Fruit fly (Drosophila melanogaster) whole organism, embryonic: ENCODE data around the gene eIF2alpha.
A peak's percentile ranks its signal among the peaks of the same experiment; 100 is the strongest.

Experiments
- CG10565 ChIP-seq: fragments of 200-800 bp; sonication (Bioruptor generic); optimal IDR thresholded peaks from 3 replicates; lab custom pipeline; 2016; ENCODE audit warnings: missing biosample characterization, mild to moderate bottlenecking, missing genetic modification characterization
- CG14014 ChIP-seq: fragments of 200-800 bp; sonication (Bioruptor generic); IDR thresholded peaks from 2 replicates; pipeline ENCODE4 v1.3.6; 2022; ENCODE audit warnings: missing biosample characterization, missing genetic modification characterization
- CG15479 ChIP-seq: fragments of 200-800 bp; sonication (Bioruptor generic); optimal IDR thresholded peaks from 3 replicates; lab custom pipeline; 2019; ENCODE audit warnings: missing biosample characterization, mild to moderate bottlenecking, missing genetic modification characterization, moderate library complexity
- CG17912 ChIP-seq: fragments of 200-800 bp; sonication (Bioruptor generic); optimal IDR thresholded peaks from 2 replicates; lab custom pipeline; 2018; ENCODE audit warnings: missing biosample characterization, mild to moderate bottlenecking, missing genetic modification characterization
- CG2116 ChIP-seq: fragments of 200-800 bp; sonication (Bioruptor generic); optimal IDR thresholded peaks from 3 replicates; lab custom pipeline; 2018; ENCODE audit warnings: missing biosample characterization, mild to moderate bottlenecking, missing genetic modification characterization
- CG4820 ChIP-seq: fragments of 200-800 bp; sonication (Bioruptor generic); optimal IDR thresholded peaks from 3 replicates; lab custom pipeline; 2016; ENCODE audit warnings: missing biosample characterization, missing genetic modification characterization
- CG6765 ChIP-seq: fragments of 200-800 bp; sonication (Bioruptor generic); optimal IDR thresholded peaks from 3 replicates; lab custom pipeline; 2017; ENCODE audit warnings: missing biosample characterization, mild to moderate bottlenecking, missing genetic modification characterization
- CG8478 ChIP-seq: fragments of >200 bp; optimal IDR thresholded peaks from 2 replicates; lab custom pipeline; 2018
- CG9876 ChIP-seq: fragments of 200-800 bp; sonication (Bioruptor generic); optimal IDR thresholded peaks from 2 replicates; lab custom pipeline; 2016; ENCODE audit warnings: missing biosample characterization, missing genetic modification characterization
- CG9932 ChIP-seq: fragments of 200-800 bp; sonication (Bioruptor generic); IDR thresholded peaks from 2 replicates; pipeline ENCODE4 v1.3.6; 2022; ENCODE audit warnings: missing biosample characterization, missing genetic modification characterization
- CoRest ChIP-seq: fragments of 200-800 bp; sonication (Bioruptor generic); optimal IDR thresholded peaks from 3 replicates; lab custom pipeline; 2018; ENCODE audit warnings: missing biosample characterization, mild to moderate bottlenecking, missing genetic modification characterization, moderate library complexity
- Dek ChIP-seq: fragments of 200-800 bp; sonication (Bioruptor generic); optimal IDR thresholded peaks from 3 replicates; lab custom pipeline; 2019; ENCODE audit warnings: missing biosample characterization, mild to moderate bottlenecking, missing genetic modification characterization, moderate library complexity
- E2f2 ChIP-seq: fragments of 200-800 bp; sonication (Bioruptor generic); IDR thresholded peaks from 2 replicates; pipeline ENCODE4 v1.3.6; 2022; ENCODE audit warnings: missing biosample characterization, missing genetic modification characterization
- Ets97D ChIP-seq: fragments of 200-800 bp; sonication (Bioruptor generic); optimal IDR thresholded peaks from 3 replicates; lab custom pipeline; 2016; ENCODE audit warnings: missing biosample characterization, missing genetic modification characterization
- H15 ChIP-seq: fragments of 200-800 bp; sonication (Bioruptor generic); IDR thresholded peaks from 3 replicates; pipeline ENCODE4 v1.3.6; 2022; ENCODE audit warnings: missing biosample characterization, missing genetic modification characterization
- HLH54F ChIP-seq: fragments of 200-800 bp; sonication (Bioruptor generic); optimal IDR thresholded peaks from 3 replicates; lab custom pipeline; 2016; ENCODE audit warnings: missing biosample characterization, missing genetic modification characterization
- HLHmδ ChIP-seq: fragments of 200-800 bp; sonication (Bioruptor generic); optimal IDR thresholded peaks from 2 replicates; lab custom pipeline; 2018; ENCODE audit warnings: missing biosample characterization, mild to moderate bottlenecking, missing genetic modification characterization, moderate library complexity
- Hmx ChIP-seq: fragments of 200-800 bp; sonication (Bioruptor generic); optimal IDR thresholded peaks from 2 replicates; lab custom pipeline; 2016; ENCODE audit warnings: missing biosample characterization, missing genetic modification characterization
- Lim3 ChIP-seq: fragments of 200-800 bp; sonication (Bioruptor generic); IDR thresholded peaks from 2 replicates; pipeline ENCODE4 v1.3.6; 2022; ENCODE audit warnings: missing biosample characterization, missing genetic modification characterization
- Mad ChIP-seq: fragments of 200-800 bp; sonication (Bioruptor generic); optimal IDR thresholded peaks from 2 replicates; lab custom pipeline; 2016; ENCODE audit warnings: missing biosample characterization, missing genetic modification characterization
- NK7.1 ChIP-seq: fragments of 200-800 bp; sonication (Bioruptor generic); optimal IDR thresholded peaks from 3 replicates; lab custom pipeline; 2016; ENCODE audit warnings: missing biosample characterization, missing genetic modification characterization
- Rfx ChIP-seq: fragments of 200-800 bp; sonication (Bioruptor generic); IDR thresholded peaks from 2 replicates; pipeline ENCODE4 v1.3.6; 2022; ENCODE audit warnings: missing biosample characterization, missing genetic modification characterization
- Stat92E ChIP-seq, 3 experiments: fragments of >200 bp in 2 of 3; fragments of 200-800 bp in 1 of 3; sonication (Bioruptor generic) in 1 of 3; optimal IDR thresholded peaks; 2 replicates each; lab custom pipeline; 2017 to 2019; ENCODE audit warnings: missing biosample characterization in 3 of 3, missing genetic modification characterization in 3 of 3, mild to moderate bottlenecking in 1 of 3, moderate library complexity in 1 of 3
- amos ChIP-seq: fragments of 200-800 bp; sonication (Bioruptor generic); IDR thresholded peaks from 2 replicates; pipeline ENCODE4 v1.3.6; 2022; ENCODE audit warnings: missing biosample characterization, missing genetic modification characterization; ENCODE audit not compliant: partially characterized antibody
- ap ChIP-seq: fragments of 200-800 bp; sonication (Bioruptor generic); IDR thresholded peaks from 2 replicates; pipeline ENCODE4 v1.3.6; 2022; ENCODE audit warnings: missing biosample characterization, missing genetic modification characterization
- ato ChIP-seq: fragments of 200-800 bp; sonication (Bioruptor generic); IDR thresholded peaks from 2 replicates; pipeline ENCODE4 v1.3.6; 2022; ENCODE audit warnings: missing biosample characterization, missing genetic modification characterization; ENCODE audit not compliant: partially characterized antibody
- bsh ChIP-seq, 2 experiments: fragments of 200-800 bp; sonication (Bioruptor generic); optimal IDR thresholded peaks; 2 replicates each; lab custom pipeline; 2017 to 2018; ENCODE audit warnings: mild to moderate bottlenecking in 2 of 2, missing biosample characterization in 2 of 2, missing genetic modification characterization in 2 of 2, moderate library complexity in 1 of 2
- cg ChIP-seq: fragments of 200-800 bp; sonication (Bioruptor generic); optimal IDR thresholded peaks from 3 replicates; lab custom pipeline; 2019; ENCODE audit warnings: missing biosample characterization, mild to moderate bottlenecking, missing genetic modification characterization, moderate library complexity
- chif ChIP-seq, 2 experiments: fragments of 200-800 bp; sonication (Bioruptor generic); optimal IDR thresholded peaks; 3 replicates each; lab custom pipeline; 2016; ENCODE audit warnings: missing biosample characterization in 2 of 2, missing genetic modification characterization in 2 of 2
- chinmo ChIP-seq: fragments of 200-800 bp; sonication (Bioruptor generic); IDR thresholded peaks from 4 replicates; pipeline ENCODE4 v1.3.6; 2022; ENCODE audit warnings: missing biosample characterization, missing genetic modification characterization; ENCODE audit not compliant: partially characterized antibody
- crol ChIP-seq: fragments of 200-800 bp; sonication (Bioruptor generic); IDR thresholded peaks from 2 replicates; pipeline ENCODE4 v1.3.6; 2022; ENCODE audit warnings: missing biosample characterization, missing genetic modification characterization
- ewg ChIP-seq: fragments of 200-800 bp; sonication (Bioruptor generic); optimal IDR thresholded peaks from 3 replicates; lab custom pipeline; 2017; ENCODE audit warnings: mild to moderate bottlenecking, missing biosample characterization, missing genetic modification reagents, missing genetic modification characterization
- fd96Cb ChIP-seq: fragments of 200-800 bp; sonication (Bioruptor generic); optimal IDR thresholded peaks from 2 replicates; lab custom pipeline; 2018; ENCODE audit warnings: missing biosample characterization, mild to moderate bottlenecking, missing genetic modification characterization, moderate library complexity
- gcm ChIP-seq: fragments of 200-800 bp; sonication (Bioruptor generic); optimal IDR thresholded peaks from 2 replicates; lab custom pipeline; 2019; ENCODE audit warnings: missing biosample characterization, mild to moderate bottlenecking, missing genetic modification characterization, moderate library complexity
- h ChIP-seq: fragments of >200 bp; optimal IDR thresholded peaks from 2 replicates; lab custom pipeline; 2017
- jing ChIP-seq: fragments of 200-800 bp; sonication (Bioruptor generic); optimal IDR thresholded peaks from 2 replicates; lab custom pipeline; 2018; ENCODE audit warnings: missing biosample characterization, mild to moderate bottlenecking, missing genetic modification characterization
- kay ChIP-seq: fragments of 200-800 bp; sonication (Bioruptor generic); optimal IDR thresholded peaks from 2 replicates; lab custom pipeline; 2016; ENCODE audit warnings: missing biosample characterization, missing genetic modification characterization
- mam ChIP-seq: fragments of 200-800 bp; sonication (Bioruptor generic); optimal IDR thresholded peaks from 3 replicates; lab custom pipeline; 2016; ENCODE audit warnings: missing biosample characterization, missing genetic modification characterization
- mirr ChIP-seq: fragments of 200-800 bp; sonication (Bioruptor generic); optimal IDR thresholded peaks from 3 replicates; lab custom pipeline; 2018; ENCODE audit warnings: missing biosample characterization, mild to moderate bottlenecking, missing genetic modification characterization
- nmo ChIP-seq: fragments of 200-800 bp; sonication (Bioruptor generic); optimal IDR thresholded peaks from 2 replicates; lab custom pipeline; 2018; ENCODE audit warnings: missing biosample characterization, mild to moderate bottlenecking, missing genetic modification characterization, moderate library complexity
- odd ChIP-seq: fragments of 200-800 bp; sonication (Bioruptor generic); optimal IDR thresholded peaks from 2 replicates; lab custom pipeline; 2017; ENCODE audit warnings: missing biosample characterization, mild to moderate bottlenecking, missing genetic modification characterization
- pb ChIP-seq: fragments of 200-800 bp; sonication (Bioruptor generic); optimal IDR thresholded peaks from 3 replicates; lab custom pipeline; 2016; ENCODE audit warnings: missing biosample characterization, missing genetic modification characterization
- phol ChIP-seq: fragments of 200-800 bp; sonication (Bioruptor generic); optimal IDR thresholded peaks from 3 replicates; lab custom pipeline; 2018; ENCODE audit warnings: missing biosample characterization, mild to moderate bottlenecking, missing genetic modification characterization, moderate library complexity
- sisA ChIP-seq: fragments of 200-800 bp; sonication (Bioruptor generic); IDR thresholded peaks from 2 replicates; pipeline ENCODE4 v1.3.6; 2022; ENCODE audit warnings: missing biosample characterization, missing genetic modification characterization
- slbo ChIP-seq: fragments of 200-800 bp; sonication (Bioruptor generic); IDR thresholded peaks from 2 replicates; pipeline ENCODE4 v1.3.6; 2022; ENCODE audit warnings: missing biosample characterization, missing genetic modification characterization
- tin ChIP-seq: fragments of 200-800 bp; sonication (Bioruptor generic); optimal IDR thresholded peaks from 3 replicates; lab custom pipeline; 2016; ENCODE audit warnings: missing biosample characterization, missing genetic modification characterization
- toy ChIP-seq: fragments of 200-800 bp; sonication (Bioruptor generic); IDR thresholded peaks from 2 replicates; pipeline ENCODE4 v1.3.6; 2022; ENCODE audit warnings: missing biosample characterization, missing genetic modification characterization
- twi ChIP-seq: fragments of 200-800 bp; optimal IDR thresholded peaks from 2 replicates; lab custom pipeline; 2019; ENCODE audit warnings: missing biosample characterization, mild to moderate bottlenecking, missing genetic modification characterization, moderate library complexity
- zen2 ChIP-seq: fragments of 200-800 bp; sonication (Bioruptor generic); IDR thresholded peaks from 3 replicates; pipeline ENCODE4 v1.3.6; 2022; ENCODE audit warnings: missing biosample characterization, missing genetic modification characterization; ENCODE audit not compliant: partially characterized antibody

eIF2alpha gene

dm6 chrX:16441245-16441644 lies 5.5 kb downstream of the eIF2alpha start, which contains the start of the genes Cdc50 and rngo (continued):
- peak; percentile 91 for TF ChIP-seq ato (GFP tag; lab: Robert Waterston, UW)
- TF ChIP-seq slbo: no peak
- TF ChIP-seq CG9932 (GFP tag; lab: Robert Waterston, UW): no peak; the same call in 1 of the 2 replicates
- TF ChIP-seq cg (GFP tag; lab: Kevin White, UChicago): peak; percentile 45
- TF ChIP-seq CG17912: no peak
- no peak for TF ChIP-seq bsh (GFP tag; optimal IDR thresholded peaks at IDR 0.05; lab: Kevin White, UChicago)
- TF ChIP-seq E2f2 (GFP tag; lab: Robert Waterston, UW): peak; percentile 75
- TF ChIP-seq sisA: no peak
- no peak for TF ChIP-seq odd (GFP tag; lab: Kevin White, UChicago)
- TF ChIP-seq amos (GFP tag; lab: Robert Waterston, UW): peak; percentile 92
- TF ChIP-seq mam: peak; percentile 12

- peak; percentile 28 for TF ChIP-seq CG15479 (GFP tag; lab: Kevin White, UChicago)
- peak; percentile 58 for TF ChIP-seq crol (GFP tag; lab: Robert Waterston, UW)
- no peak for TF ChIP-seq CG8478 (lab: Kevin White, UChicago)
- no peak for TF ChIP-seq tin (GFP tag; lab: Kevin White, UChicago)
- no peak for TF ChIP-seq HLH54F (GFP tag; lab: Kevin White, UChicago)
- no peak for TF ChIP-seq Lim3 (GFP tag; lab: Robert Waterston, UW)
- no peak for TF ChIP-seq ap (GFP tag; lab: Robert Waterston, UW)
- peak; percentile 40 for TF ChIP-seq cg (GFP tag; lab: Kevin White, UChicago)
- TF ChIP-seq CG14014 (GFP tag; lab: Robert Waterston, UW): no peak
- TF ChIP-seq CG10565 (GFP tag; lab: Kevin White, UChicago): no peak
- TF ChIP-seq h (lab: Kevin White, UChicago): no peak
- 0 out of 4 replicates have a peak, but pooled peaks have one; percentile 35 for TF ChIP-seq chinmo (GFP tag; lab: Robert Waterston, UW)
- TF ChIP-seq ewg (GFP tag; lab: Kevin White, UChicago): peak; percentile 5
- TF ChIP-seq Mad (GFP tag; lab: Kevin White, UChicago): no peak
- TF ChIP-seq Hmx: no peak
- no peak for TF ChIP-seq NK7.1 (GFP tag; lab: Kevin White, UChicago)
These were observed 18.3 kb downstream of the eIF2alpha start for dm6 chrX:16428476-16428875.

- TF ChIP-seq nmo (GFP tag; lab: Kevin White, UChicago) (peak; percentile 18), HLHmδ (GFP tag; lab: Kevin White, UChicago) (no peak), mirr (GFP tag; lab: Kevin White, UChicago) (no peak), Ets97D (no peak), jing (GFP tag; lab: Kevin White, UChicago) (no peak), Dek (tag; lab: Kevin White, UChicago) (no peak), fd96Cb (tag; lab: Kevin White, UChicago) (no peak), zen2 (GFP tag; lab: Robert Waterston, UW) (no peak), CG9876 (GFP tag; lab: Kevin White, UChicago) (no peak), chif (GFP tag; optimal IDR thresholded peaks at IDR 0.05; lab: Kevin White, UChicago) (peak in 1 of 2 experiments; percentile 5), Stat92E (GFP tag; optimal IDR thresholded peaks at IDR 0.05; lab: Kevin White, UChicago) (no peak), twi (no peak), toy (no peak), H15 (no peak), CG6765 (GFP tag; lab: Kevin White, UChicago) (no peak), phol (tag; lab: Kevin White, UChicago) (peak; percentile 22), CoRest (tag; lab: Kevin White, UChicago) (no peak), pb (no peak), CG4820 (GFP tag; lab: Kevin White, UChicago) (no peak), CG2116 (GFP tag; lab: Kevin White, UChicago) (peak; percentile 25), gcm (GFP tag; lab: Kevin White, UChicago) (no peak), Rfx (GFP tag; lab: Robert Waterston, UW) (0 out of 2 replicates have a peak, but pooled peaks have one; percentile 9), kay (GFP tag; lab: Kevin White, UChicago) (no peak)
These were observed 18.9 kb downstream of the eIF2alpha start for dm6 chrX:16427786-16428400.
